Worm (Caenorhabditis elegans) whole organism, mixed stage, embryonic: ENCODE results near the gene F35H10.5.
A peak's percentile ranks its signal among the peaks of the same experiment; 100 is the strongest.

Source experiments
- bed-3 ChIP-seq: fragments of 200-800 bp; sonication (Bioruptor generic); optimal IDR thresholded peaks from 3 replicates; lab custom pipeline; 2018; ENCODE audit warnings: mild to moderate bottlenecking, missing genetic modification characterization, moderate library complexity, missing compliant biosample characterization
- blmp-1 ChIP-seq: fragments of 150-350 bp; optimal IDR thresholded peaks from 2 replicates; lab custom pipeline; 2014; ENCODE audit warnings: missing biosample characterization, missing genetic modification characterization
- ceh-39 ChIP-seq: fragments of 150-350 bp; optimal IDR thresholded peaks from 2 replicates; lab custom pipeline; 2014; ENCODE audit warnings: missing biosample characterization, missing genetic modification characterization
- ceh-43 ChIP-seq: fragments of 200-800 bp; sonication (Bioruptor generic); optimal IDR thresholded peaks from 2 replicates; lab custom pipeline; 2018; ENCODE audit warnings: mild to moderate bottlenecking, missing genetic modification characterization, moderate library complexity, missing compliant biosample characterization
- ceh-83 ChIP-seq: fragments of 200-800 bp; sonication (Bioruptor generic); optimal IDR thresholded peaks from 2 replicates; lab custom pipeline; 2018; ENCODE audit warnings: mild to moderate bottlenecking, missing genetic modification characterization, missing compliant biosample characterization
- ces-1 ChIP-seq: fragments of 150-350 bp; optimal IDR thresholded peaks from 2 replicates; lab custom pipeline; 2014; ENCODE audit warnings: missing biosample characterization, missing genetic modification reagents, missing genetic modification characterization
- cnd-1 ChIP-seq: fragments of 200-800 bp; sonication (Bioruptor generic); optimal IDR thresholded peaks from 2 replicates; lab custom pipeline; 2018; ENCODE audit warnings: mild to moderate bottlenecking, missing genetic modification characterization, missing compliant biosample characterization
- drap-1 ChIP-seq: fragments of 200-800 bp; sonication (Bioruptor generic); optimal IDR thresholded peaks from 3 replicates; lab custom pipeline; 2018; ENCODE audit warnings: mild to moderate bottlenecking, missing genetic modification characterization, missing compliant biosample characterization
- elt-1 ChIP-seq: sonication (generic microtip); optimal IDR thresholded peaks from 2 replicates; lab custom pipeline; 2017; ENCODE audit warnings: missing genetic modification characterization, mild to moderate bottlenecking, missing compliant biosample characterization, antibody characterized with exemption, moderate library complexity, borderline replicate concordance; ENCODE audit not compliant: insufficient read depth
- elt-3 ChIP-seq: fragments of 150-350 bp; optimal IDR thresholded peaks from 2 replicates; lab custom pipeline; 2014; ENCODE audit warnings: missing biosample characterization, missing genetic modification characterization
- flh-1 ChIP-seq: fragments of 200-800 bp; sonication (Bioruptor generic); optimal IDR thresholded peaks from 2 replicates; lab custom pipeline; 2018; ENCODE audit warnings: mild to moderate bottlenecking, missing genetic modification characterization, moderate library complexity, missing compliant biosample characterization
- ham-2 ChIP-seq: fragments of 200-800 bp; sonication (Bioruptor generic); optimal IDR thresholded peaks from 2 replicates; lab custom pipeline; 2018; ENCODE audit warnings: mild to moderate bottlenecking, missing genetic modification characterization, missing compliant biosample characterization
- hlh-1 ChIP-seq: fragments of 150-350 bp; optimal IDR thresholded peaks from 2 replicates; lab custom pipeline; 2014; ENCODE audit warnings: missing biosample characterization, missing genetic modification reagents, missing genetic modification characterization
- lin-13 ChIP-seq: fragments of 150-350 bp; optimal IDR thresholded peaks from 2 replicates; lab custom pipeline; 2014; ENCODE audit warnings: missing biosample characterization, missing genetic modification characterization
- lin-32 ChIP-seq: fragments of 200-800 bp; sonication (Bioruptor generic); optimal IDR thresholded peaks from 2 replicates; lab custom pipeline; 2018; ENCODE audit warnings: mild to moderate bottlenecking, missing genetic modification characterization, missing compliant biosample characterization
- lsy-2 ChIP-seq: fragments of 150-350 bp; optimal IDR thresholded peaks from 2 replicates; lab custom pipeline; 2014; ENCODE audit warnings: missing biosample characterization, missing genetic modification characterization
- mab-5 ChIP-seq: fragments of 150-350 bp; optimal IDR thresholded peaks from 2 replicates; lab custom pipeline; 2014; ENCODE audit warnings: missing biosample characterization, missing genetic modification characterization
- mep-1 ChIP-seq: fragments of 150-350 bp; optimal IDR thresholded peaks from 2 replicates; lab custom pipeline; 2017; ENCODE audit warnings: missing biosample characterization, missing genetic modification reagents, missing genetic modification characterization, inconsistent platforms
- mls-2 ChIP-seq: sonication (generic microtip); optimal IDR thresholded peaks from 2 replicates; lab custom pipeline; 2016; ENCODE audit warnings: mild to moderate bottlenecking, missing genetic modification characterization, moderate library complexity, missing compliant biosample characterization
- nhr-12 ChIP-seq: fragments of 150-350 bp; optimal IDR thresholded peaks from 2 replicates; lab custom pipeline; 2014; ENCODE audit warnings: missing biosample characterization, missing genetic modification characterization
- nhr-2 ChIP-seq: fragments of 150-350 bp; optimal IDR thresholded peaks from 2 replicates; lab custom pipeline; 2014; ENCODE audit warnings: missing biosample characterization, missing genetic modification characterization
- nhr-237 ChIP-seq: fragments of 150-350 bp; optimal IDR thresholded peaks from 2 replicates; lab custom pipeline; 2014; ENCODE audit warnings: missing biosample characterization, missing genetic modification characterization
- nhr-28 ChIP-seq: fragments of 150-350 bp; optimal IDR thresholded peaks from 2 replicates; lab custom pipeline; 2014; ENCODE audit warnings: missing biosample characterization, missing genetic modification characterization
- nhr-76 ChIP-seq: sonication (generic microtip); optimal IDR thresholded peaks from 2 replicates; lab custom pipeline; 2017; ENCODE audit warnings: missing biosample characterization, missing genetic modification characterization
- pha-4 ChIP-seq: fragments of 150-350 bp; optimal IDR thresholded peaks from 2 replicates; lab custom pipeline; 2018; ENCODE audit warnings: missing biosample characterization, missing genetic modification reagents, missing genetic modification characterization
- sem-2 ChIP-seq: fragments of 200-800 bp; sonication (Bioruptor generic); optimal IDR thresholded peaks from 2 replicates; lab custom pipeline; 2018; ENCODE audit warnings: mild to moderate bottlenecking, missing genetic modification characterization, missing compliant biosample characterization
- snpc-4 ChIP-seq: fragments of 150-350 bp; optimal IDR thresholded peaks from 2 replicates; lab custom pipeline; 2014; ENCODE audit warnings: missing biosample characterization, missing genetic modification characterization
- sptf-1 ChIP-seq: sonication (generic microtip); optimal IDR thresholded peaks from 2 replicates; lab custom pipeline; 2017; ENCODE audit warnings: mild to moderate bottlenecking, missing genetic modification characterization, moderate library complexity, missing compliant biosample characterization
- tbx-8 ChIP-seq: fragments of 200-800 bp; sonication (Bioruptor generic); optimal IDR thresholded peaks from 2 replicates; lab custom pipeline; 2018; ENCODE audit warnings: mild to moderate bottlenecking, missing genetic modification characterization, moderate library complexity, missing compliant biosample characterization
- unc-120 ChIP-seq: sonication (generic microtip); optimal IDR thresholded peaks from 2 replicates; lab custom pipeline; 2017; ENCODE audit warnings: missing genetic modification characterization, missing compliant biosample characterization; ENCODE audit not compliant: poor library complexity, severe bottlenecking
- unc-39 ChIP-seq: fragments of 150-350 bp; optimal IDR thresholded peaks from 2 replicates; lab custom pipeline; 2014; ENCODE audit warnings: missing biosample characterization, missing genetic modification characterization
- unc-62 ChIP-seq: fragments of 150-350 bp; optimal IDR thresholded peaks from 2 replicates; lab custom pipeline; 2014; ENCODE audit warnings: missing biosample characterization, missing genetic modification reagents, missing genetic modification characterization
- zip-8 ChIP-seq: fragments of 150-350 bp; optimal IDR thresholded peaks from 2 replicates; lab custom pipeline; 2014; ENCODE audit warnings: missing biosample characterization, missing genetic modification characterization
- ztf-11 ChIP-seq: fragments of 150-350 bp; optimal IDR thresholded peaks from 2 replicates; lab custom pipeline; 2014; ENCODE audit warnings: missing biosample characterization, missing genetic modification characterization

Gene F35H10.5

ce11 chrIV:8328913-8329312, 28.3 kb downstream of the F35H10.5 start, which contains the start of gene F35H10.2:
Gene F35H10.2 (plus strand): TSS chrIV:8329213.
- no peak for TF ChIP-seq mls-2 (tag; lab: Kevin White, UChicago)
- TF ChIP-seq nhr-76 (tag; lab: Kevin White, UChicago): no peak
- TF ChIP-seq ceh-39 (tag; lab: Kevin White, UChicago): no peak
- TF ChIP-seq nhr-2 (tag; lab: Kevin White, UChicago): no peak
- TF ChIP-seq tbx-8 (GFP tag; lab: Kevin White, UChicago): no peak
- TF ChIP-seq ces-1 (GFP tag; lab: Kevin White, UChicago): no peak

- TF ChIP-seq lin-13 (tag; lab: Kevin White, UChicago) (no peak), lin-32 (GFP tag; lab: Kevin White, UChicago) (no peak), ham-2 (GFP tag; lab: Kevin White, UChicago) (no peak), flh-1 (no peak), mep-1 (tag; lab: Kevin White, UChicago) (no peak), zip-8 (no peak), elt-1 (no peak), tbx-8 (GFP tag; lab: Kevin White, UChicago) (no peak)
Measured at ce11 chrIV:8332526-8332925, 32.0 kb downstream of the F35H10.5 start, which contains the start of gene lys-10. Gene lys-10 (plus strand): TSS chrIV:8332826.

DNA sequence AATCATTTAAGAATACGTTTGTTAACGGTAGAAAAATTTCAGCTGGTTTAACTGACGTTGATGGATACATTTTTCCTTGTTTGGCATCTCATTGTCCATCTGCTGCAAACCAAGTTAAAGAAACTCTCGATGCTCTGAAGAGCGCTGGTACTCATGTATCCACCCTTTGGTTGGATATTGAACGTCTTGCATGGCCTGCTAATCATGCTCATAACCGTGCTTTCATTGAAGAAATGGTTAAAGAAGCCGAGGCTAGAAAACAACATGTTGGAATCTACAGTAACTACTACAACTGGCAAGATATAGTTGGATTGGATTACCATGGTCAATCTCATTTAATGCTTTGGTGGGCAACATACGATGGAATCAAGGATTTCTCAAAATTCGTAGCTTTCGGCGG, 32.5 kb downstream of the F35H10.5 start:
- TF ChIP-seq cnd-1 (tag; lab: Kevin White, UChicago) (no peak), sem-2 (GFP tag; lab: Kevin White, UChicago) (no peak), ham-2 (GFP tag; lab: Kevin White, UChicago) (no peak), elt-3 (no peak), unc-120 (no peak)

DNA sequence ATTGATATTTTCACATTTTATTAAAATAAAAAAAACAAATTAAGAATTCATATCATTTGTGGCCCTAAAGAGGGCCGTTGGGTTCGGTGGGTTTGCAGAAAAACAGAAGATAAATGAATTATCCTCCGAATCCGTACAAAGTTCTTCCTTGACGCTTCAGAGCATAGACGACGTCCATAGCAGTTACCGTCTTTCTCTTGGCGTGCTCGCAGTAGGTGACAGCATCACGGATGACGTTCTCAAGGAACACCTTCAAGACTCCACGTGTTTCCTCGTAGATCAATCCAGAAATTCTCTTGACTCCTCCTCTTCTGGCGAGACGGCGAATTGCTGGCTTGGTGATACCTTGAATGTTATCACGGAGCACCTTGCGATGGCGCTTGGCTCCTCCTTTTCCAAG, 33.0 kb downstream of the F35H10.5 start:
- no peak for TF ChIP-seq pha-4 (tag; lab: Kevin White, UChicago)
- no peak for TF ChIP-seq elt-3
- no peak for TF ChIP-seq mep-1 (tag; lab: Kevin White, UChicago)
- TF ChIP-seq ceh-43 (GFP tag; lab: Kevin White, UChicago): no peak
- TF ChIP-seq snpc-4 (tag; lab: Kevin White, UChicago): no peak
- no peak for TF ChIP-seq sem-2 (GFP tag; lab: Kevin White, UChicago)
- no peak for TF ChIP-seq cnd-1 (tag; lab: Kevin White, UChicago)
- TF ChIP-seq unc-62 (GFP tag; lab: Kevin White, UChicago): no peak
- TF ChIP-seq lin-32 (GFP tag; lab: Kevin White, UChicago): no peak
- TF ChIP-seq, all 35 proteins: peak for 0

DNA sequence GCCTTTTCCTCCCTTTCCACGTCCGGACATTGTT, 33.2 kb downstream of the F35H10.5 start, which contains the start of gene his-31:
Gene his-31 (minus strand): TSS at position 30 of the 34 bp plus-strand sequence.
- TF ChIP-seq ceh-39 (tag; lab: Kevin White, UChicago) (no peak), pha-4 (tag; lab: Kevin White, UChicago) (no peak), unc-62 (GFP tag; lab: Kevin White, UChicago) (no peak), nhr-28 (tag; lab: Kevin White, UChicago) (no peak), nhr-12 (no peak), hlh-1 (no peak), unc-39 (tag; lab: Kevin White, UChicago) (no peak), mab-5 (tag; lab: Kevin White, UChicago) (no peak), sptf-1 (tag; lab: Kevin White, UChicago) (no peak), nhr-76 (tag; lab: Kevin White, UChicago) (no peak)

- TF ChIP-seq lin-32 (GFP tag; lab: Kevin White, UChicago): peak; percentile 65
- peak; percentile 95 for TF ChIP-seq cnd-1 (tag; lab: Kevin White, UChicago)
- no peak for TF ChIP-seq ham-2 (GFP tag; lab: Kevin White, UChicago)
- TF ChIP-seq pha-4 (tag; lab: Kevin White, UChicago): peak; percentile 92
- no peak for TF ChIP-seq nhr-76 (tag; lab: Kevin White, UChicago)
- peak; percentile 99 for TF ChIP-seq ceh-39 (tag; lab: Kevin White, UChicago)
- peak; percentile 70 for TF ChIP-seq sptf-1 (tag; lab: Kevin White, UChicago)
- peak; percentile 45 for TF ChIP-seq ceh-43 (GFP tag; lab: Kevin White, UChicago)
- no peak for TF ChIP-seq flh-1
- no peak for TF ChIP-seq mab-5 (tag; lab: Kevin White, UChicago)
- TF ChIP-seq ces-1 (GFP tag; lab: Kevin White, UChicago): peak; percentile 39
- TF ChIP-seq tbx-8 (GFP tag; lab: Kevin White, UChicago): peak; percentile 72
- TF ChIP-seq sem-2 (GFP tag; lab: Kevin White, UChicago): peak; percentile 78
- TF ChIP-seq ztf-11 (tag; lab: Kevin White, UChicago): peak; percentile 98
- no peak for TF ChIP-seq nhr-237 (tag; lab: Kevin White, UChicago)
- no peak for TF ChIP-seq zip-8
- peak; percentile 96 for TF ChIP-seq unc-39 (tag; lab: Kevin White, UChicago)
- no peak for TF ChIP-seq bed-3
- peak; percentile 76 for TF ChIP-seq ceh-83 (GFP tag; lab: Kevin White, UChicago)
- TF ChIP-seq elt-1: peak; percentile 20
- TF ChIP-seq lsy-2 (tag; lab: Kevin White, UChicago): peak; percentile 78
- TF ChIP-seq drap-1 (GFP tag; lab: Kevin White, UChicago): peak; percentile 63
- TF ChIP-seq lin-13 (tag; lab: Kevin White, UChicago): peak; percentile 98
- TF ChIP-seq hlh-1: peak; percentile 64
- TF ChIP-seq nhr-28 (tag; lab: Kevin White, UChicago): no peak
- no peak for TF ChIP-seq unc-120
- TF ChIP-seq mep-1 (tag; lab: Kevin White, UChicago): peak; percentile 92
- no peak for TF ChIP-seq blmp-1 (tag; lab: Kevin White, UChicago)
- peak; percentile 87 for TF ChIP-seq nhr-12
- peak; percentile 61 for TF ChIP-seq mls-2 (tag; lab: Kevin White, UChicago)
- TF ChIP-seq elt-3: no peak
- peak; percentile 89 for TF ChIP-seq unc-62 (GFP tag; lab: Kevin White, UChicago)
Measured at ce11 chrIV:8333988-8334863, 33.7 kb downstream of the F35H10.5 start, which contains the start of gene his-32. Gene his-32 (plus strand): TSS chrIV:8334305.
